Worm (Caenorhabditis elegans) whole organism, L1 larva: ENCODE data around the gene F02C12.1.
A peak's percentile ranks its signal among the peaks of the same experiment; 100 is the strongest.

Experiments used
- C16A3.4 ChIP-seq: fragments of 150-350 bp; optimal IDR thresholded peaks from 2 replicates; lab custom pipeline; 2014; ENCODE audit warnings: missing biosample characterization, missing genetic modification characterization
- ceh-82 ChIP-seq, 3 experiments: fragments of 150-350 bp in 1 of 3; sonication (generic microtip) in 2 of 3; optimal IDR thresholded peaks; 2 replicates each; lab custom pipeline; 2014 to 2017; ENCODE audit warnings: missing biosample characterization in 3 of 3, missing genetic modification characterization in 3 of 3
- dpl-1 ChIP-seq, 3 experiments: fragments of 150-350 bp in 2 of 3; sonication (generic microtip) in 1 of 3; optimal IDR thresholded peaks; 2 replicates each; lab custom pipeline; 2014 to 2017; ENCODE audit warnings: missing biosample characterization in 3 of 3, missing genetic modification characterization in 3 of 3, missing genetic modification reagents in 3 of 3
- efl-1 ChIP-seq, 4 experiments: fragments of 150-350 bp; optimal IDR thresholded peaks in 3 of 4; peaks in 1 of 4; 1 replicate in 1 of 4; 2 replicates in 3 of 4; lab custom pipeline; 2014; ENCODE audit warnings: missing biosample characterization in 2 of 4, missing genetic modification characterization in 2 of 4, missing genetic modification reagents in 2 of 4
- egl-13 ChIP-seq: sonication (generic microtip); optimal IDR thresholded peaks from 2 replicates; lab custom pipeline; 2016; ENCODE audit warnings: missing genotype, missing genetic modification reagents, missing genetic modification characterization, missing compliant biosample characterization
- elt-3 ChIP-seq, 6 experiments: fragments of 150-350 bp in 1 of 6; sonication (generic microtip); optimal IDR thresholded peaks; 2 replicates each; lab custom pipeline; 2017 to 2018; ENCODE audit warnings: missing biosample characterization in 6 of 6, missing genetic modification characterization in 6 of 6, inconsistent platforms in 1 of 6
- lin-13 ChIP-seq: fragments of 150-350 bp; optimal IDR thresholded peaks from 2 replicates; lab custom pipeline; 2014; ENCODE audit warnings: missing biosample characterization, missing genetic modification reagents, missing genetic modification characterization
- lin-15B ChIP-seq: fragments of 150-350 bp; sonication (generic microtip); optimal IDR thresholded peaks from 3 replicates; lab custom pipeline; 2014; ENCODE audit warnings: missing biosample characterization, missing genetic modification characterization
- lin-39 ChIP-seq: fragments of 150-350 bp; optimal IDR thresholded peaks from 2 replicates; lab custom pipeline; 2014; ENCODE audit warnings: missing biosample characterization, missing genetic modification reagents, missing genetic modification characterization
- nhr-90 ChIP-seq: sonication (generic microtip); optimal IDR thresholded peaks from 2 replicates; lab custom pipeline; 2016; ENCODE audit warnings: mild to moderate bottlenecking, missing genetic modification characterization, missing compliant biosample characterization; ENCODE audit not compliant: poor library complexity
- rnt-1 ChIP-seq: sonication (generic microtip); optimal IDR thresholded peaks from 2 replicates; lab custom pipeline; 2016; ENCODE audit warnings: mild to moderate bottlenecking, missing genetic modification characterization, moderate library complexity, missing compliant biosample characterization
- sup-37 ChIP-seq: fragments of 200-800 bp; sonication (Bioruptor generic); optimal IDR thresholded peaks from 2 replicates; lab custom pipeline; 2018; ENCODE audit warnings: mild to moderate bottlenecking, missing genetic modification characterization, missing compliant biosample characterization
- xbp-1 ChIP-seq: sonication (generic microtip); optimal IDR thresholded peaks from 2 replicates; lab custom pipeline; 2016; ENCODE audit warnings: missing genetic modification characterization, missing compliant biosample characterization
- ztf-11 ChIP-seq, 2 experiments: sonication (generic microtip); optimal IDR thresholded peaks; 2 replicates each; lab custom pipeline; 2016 to 2017; ENCODE audit warnings: missing genetic modification characterization in 2 of 2, missing biosample characterization in 1 of 2, missing compliant biosample characterization in 1 of 2

Gene F02C12.1

DNA sequence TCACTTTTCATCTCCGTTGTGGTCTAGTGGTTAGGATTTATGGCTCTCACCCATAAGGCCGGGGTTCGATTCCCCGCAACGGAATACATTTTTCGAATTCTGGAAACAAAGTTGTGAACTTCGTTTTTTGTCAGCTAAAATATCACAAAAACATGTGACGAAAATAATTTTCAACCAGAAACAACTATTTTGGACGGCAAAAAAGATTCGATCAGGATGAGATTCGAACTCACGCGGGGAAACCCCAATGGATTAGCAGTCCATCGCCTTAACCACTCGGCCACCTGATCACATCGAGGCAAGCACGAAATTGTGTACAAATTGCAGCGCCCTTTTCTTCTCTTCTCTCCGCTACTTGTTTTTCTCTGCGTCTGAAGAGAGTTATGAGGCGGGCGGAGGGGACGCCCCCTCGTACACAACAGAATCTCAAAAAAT lies 46.8 kb downstream of the F02C12.1 start (continued):
- peak in 1 of 2 experiments; percentile 39 for TF ChIP-seq ztf-11 (tag; optimal IDR thresholded peaks at IDR 0.05; lab: Kevin White, UChicago)
- peak in 1 of 3 experiments; percentile 10 for TF ChIP-seq dpl-1 (GFP tag; optimal IDR thresholded peaks at IDR 0.05; lab: Kevin White, UChicago)
- TF ChIP-seq sup-37, result peak; percentile 23
- peak in 3 of 6 experiments; percentile 18 to 35 (median 31) for TF ChIP-seq elt-3 (tag; optimal IDR thresholded peaks at IDR 0.05; lab: Kevin White, UChicago)
- peak; percentile 43 to 44 (median 44) for TF ChIP-seq ceh-82 (tag; optimal IDR thresholded peaks at IDR 0.05; lab: Kevin White, UChicago)
- peak; percentile 68 for TF ChIP-seq rnt-1
- peak; percentile 34 for TF ChIP-seq C16A3.4
- TF ChIP-seq efl-1 (optimal IDR thresholded peaks at IDR 0.05; lab: Kevin White, UChicago), result peak; percentile 18 to 24
- TF ChIP-seq efl-1 (GFP tag; optimal IDR thresholded peaks at IDR 0.05 in 1 of 2; lab: Kevin White, UChicago), result peak in 1 of 2 experiments; percentile 87
- TF ChIP-seq egl-13 (tag; lab: Kevin White, UChicago), result peak; percentile 51
- TF ChIP-seq lin-13, result peak; percentile 38
- peak; percentile 75 for TF ChIP-seq nhr-90 (tag; lab: Kevin White, UChicago)
- TF ChIP-seq xbp-1 (tag; lab: Kevin White, UChicago), result peak; percentile 47
- TF ChIP-seq lin-15B (tag; lab: Kevin White, UChicago), result peak; percentile 7

DNA sequence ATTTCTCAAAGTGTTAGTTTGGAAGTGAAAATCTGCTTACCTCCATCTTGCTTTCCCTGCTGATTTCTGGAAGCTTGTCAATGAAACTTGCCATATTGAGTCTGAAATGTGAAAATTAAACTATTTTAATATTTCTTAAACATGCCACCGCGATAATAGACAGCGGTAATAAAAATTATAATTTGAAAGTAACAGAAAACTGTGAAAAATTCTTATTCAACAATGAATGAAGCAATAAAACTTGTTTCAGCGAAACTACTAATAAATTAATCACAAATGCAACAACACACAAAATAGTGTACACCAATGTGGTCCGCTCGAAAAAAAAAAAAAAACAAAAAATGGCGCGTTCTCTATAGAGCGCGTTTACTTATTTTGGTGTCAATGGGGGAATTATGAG lies 49.7 kb downstream of the F02C12.1 start, which contains the start of gene F02D10.6:
F02D10.6 (minus strand) TSS at position 101 of the 400 bp plus-strand sequence.
- TF ChIP-seq efl-1 (optimal IDR thresholded peaks at IDR 0.05; lab: Kevin White, UChicago), result no peak
- peak in 1 of 2 experiments; percentile 32 for TF ChIP-seq efl-1 (GFP tag; optimal IDR thresholded peaks at IDR 0.05 in 1 of 2; lab: Kevin White, UChicago)
- TF ChIP-seq lin-39 (tag; lab: Kevin White, UChicago), result no peak
